Worm (Caenorhabditis elegans) whole organism, L1 larva: ENCODE data around the gene K08B12.1.

Experiments
- C04F5.9 ChIP-seq: sonication (generic microtip); optimal IDR thresholded peaks from 2 replicates; lab custom pipeline; 2016; ENCODE audit warnings: missing genetic modification characterization, missing compliant biosample characterization
- ama-1 ChIP-seq: fragments of 150-350 bp; optimal IDR thresholded peaks from 2 replicates; lab custom pipeline; 2014
- pqm-1 ChIP-seq: sonication (generic microtip); optimal IDR thresholded peaks from 3 replicates; lab custom pipeline; 2017; ENCODE audit warnings: missing biosample characterization, missing genetic modification characterization
- skn-1 ChIP-seq: fragments of 150-350 bp; optimal IDR thresholded peaks from 2 replicates; lab custom pipeline; 2014; ENCODE audit warnings: missing biosample characterization, missing genetic modification characterization
- sptf-1 ChIP-seq: fragments of 150-350 bp; optimal IDR thresholded peaks from 2 replicates; lab custom pipeline; 2014; ENCODE audit warnings: missing biosample characterization, missing genetic modification characterization

DNA sequence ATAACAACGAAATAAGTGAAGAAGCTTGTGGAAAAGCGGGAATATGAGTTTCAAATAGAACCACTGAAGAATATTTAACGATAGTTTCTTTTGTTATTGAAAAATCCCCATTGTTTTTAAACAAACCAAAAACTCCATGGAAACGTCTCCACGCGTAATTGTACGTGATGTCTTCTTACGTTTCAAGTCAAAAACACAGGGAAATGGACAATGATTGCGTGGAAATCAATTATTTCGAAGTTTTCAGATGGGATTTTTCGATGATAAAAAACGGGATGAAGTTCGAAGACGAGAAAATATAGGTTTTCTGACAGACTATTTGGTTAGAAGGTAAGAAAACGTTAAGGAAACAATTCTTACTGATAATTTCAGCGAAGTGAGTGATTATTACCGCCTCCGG, 22.0 kb downstream of the K08B12.1 start, which contains the start of the genes K12B6.4 and spe-49:
- TF ChIP-seq C04F5.9 (tag; lab: Kevin White, UChicago) (no peak), sptf-1 (tag; lab: Kevin White, UChicago) (no peak), skn-1 (tag; lab: Kevin White, UChicago) (no peak), ama-1 (lab: Kevin White, UChicago) (no peak), pqm-1 (tag; lab: Kevin White, UChicago) (no peak)
